Worm (Caenorhabditis elegans) whole organism, early embryonic: ENCODE measurements around the gene flp-14.

ENCODE experiments used
- B0310.2 ChIP-seq: sonication (generic microtip); optimal IDR thresholded peaks from 2 replicates; lab custom pipeline; 2016; ENCODE audit warnings: mild to moderate bottlenecking, missing genetic modification characterization, missing compliant biosample characterization
- F13C5.2 ChIP-seq: sonication (generic microtip); optimal IDR thresholded peaks from 2 replicates; lab custom pipeline; 2017; ENCODE audit warnings: mild to moderate bottlenecking, missing genetic modification characterization, inconsistent platforms, missing compliant biosample characterization
- aly-1 ChIP-seq: sonication (generic microtip); optimal IDR thresholded peaks from 2 replicates; lab custom pipeline; 2016; ENCODE audit warnings: missing genetic modification characterization, missing compliant biosample characterization
- ama-1 ChIP-seq: fragments of 150-350 bp; optimal IDR thresholded peaks from 2 replicates; lab custom pipeline; 2014
- ceh-13 ChIP-seq: fragments of 200-800 bp; sonication (Bioruptor generic); optimal IDR thresholded peaks from 2 replicates; lab custom pipeline; 2018; ENCODE audit warnings: mild to moderate bottlenecking, missing genetic modification characterization, missing compliant biosample characterization
- ceh-36 ChIP-seq: sonication (generic microtip); optimal IDR thresholded peaks from 2 replicates; lab custom pipeline; 2016; ENCODE audit warnings: missing genetic modification characterization, inconsistent platforms, missing compliant biosample characterization
- flt-1 ChIP-seq: fragments of 200-800 bp; sonication (Bioruptor generic); IDR thresholded peaks from 2 replicates; pipeline ENCODE4 v1.3.6; 2022; ENCODE audit warnings: missing genetic modification characterization, missing compliant biosample characterization
- hnd-1 ChIP-seq: sonication (generic microtip); optimal IDR thresholded peaks from 2 replicates; lab custom pipeline; 2016; ENCODE audit warnings: missing genetic modification characterization, missing compliant biosample characterization
- pes-1 ChIP-seq: fragments of 200-800 bp; sonication (Bioruptor generic); IDR thresholded peaks from 2 replicates; pipeline ENCODE4 v1.3.6; 2022; ENCODE audit warnings: missing genetic modification reagents, missing genetic modification characterization, missing compliant biosample characterization
- sea-1 ChIP-seq: fragments of 200-800 bp; sonication (Bioruptor generic); conservative IDR thresholded peaks from 2 replicates; pipeline ENCODE4 v1.3.6; 2022; ENCODE audit warnings: missing genetic modification characterization, missing compliant biosample characterization
- tbx-11 ChIP-seq: fragments of 200-800 bp; sonication (Bioruptor generic); IDR thresholded peaks from 2 replicates; pipeline ENCODE4 v1.3.6; 2022; ENCODE audit warnings: missing genetic modification characterization, missing compliant biosample characterization
- tra-4 ChIP-seq: sonication (generic microtip); optimal IDR thresholded peaks from 2 replicates; lab custom pipeline; 2017; ENCODE audit warnings: missing genetic modification characterization, missing compliant biosample characterization

- no peak for TF ChIP-seq pes-1 (GFP tag; lab: Robert Waterston, UW)
- no peak for TF ChIP-seq ama-1
- no peak for TF ChIP-seq aly-1 (tag; lab: Kevin White, UChicago)
- no peak for TF ChIP-seq ceh-13 (GFP tag; lab: Kevin White, UChicago)
- TF ChIP-seq sea-1 = no peak
- TF ChIP-seq flt-1 = no peak
- no peak for TF ChIP-seq tra-4
- TF ChIP-seq B0310.2 (tag; lab: Kevin White, UChicago) = no peak
- TF ChIP-seq tbx-11 (GFP tag; lab: Robert Waterston, UW) = no peak
- TF ChIP-seq ceh-36 (tag; lab: Kevin White, UChicago) = no peak
- no peak for TF ChIP-seq hnd-1 (tag; lab: Kevin White, UChicago)
- no peak for TF ChIP-seq F13C5.2 (tag; lab: Kevin White, UChicago)
Measured at ce11 chrIII:12932776-12933175, 22.5 kb downstream of the flp-14 start.
